Fruit fly (Drosophila melanogaster): ENCODE data around the gene CG14252.
A peak's percentile ranks its signal among the peaks of the same experiment; 100 is the strongest.

The CG14252 gene

DNA sequence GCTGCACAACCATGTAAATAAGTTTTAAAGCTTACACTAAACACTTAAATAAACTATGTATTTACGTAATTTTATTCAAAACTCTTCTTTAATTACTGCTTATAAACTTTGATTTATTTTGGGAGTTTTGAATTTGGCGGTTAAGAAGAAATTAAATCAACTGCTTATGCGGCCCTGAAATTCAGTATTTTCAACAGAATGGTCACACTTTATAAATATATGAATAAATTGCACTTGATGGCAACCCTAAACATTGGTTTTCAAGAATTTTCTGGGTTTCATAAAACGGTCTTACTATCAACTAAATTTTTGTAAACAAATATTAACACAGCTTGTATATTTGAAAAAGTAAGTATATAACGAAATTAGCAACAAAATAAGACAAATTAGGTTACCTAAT lies at the start of gene CG14252:
TSS of gene CG14252 (plus strand) at position 302 of the 400 bp plus-strand sequence.
- no peak for TF ChIP-seq Mio (GFP tag; optimal IDR thresholded peaks at IDR 0.05)
- no peak for TF ChIP-seq dsf (GFP tag; optimal IDR thresholded peaks at IDR 0.05; ENCODE audit: borderline replicate concordance)
- no peak for TF ChIP-seq fru (GFP tag; optimal IDR thresholded peaks at IDR 0.05)
- no peak for TF ChIP-seq Dif (GFP tag; optimal IDR thresholded peaks at IDR 0.05; ENCODE audit: partially characterized antibody)
- TF ChIP-seq Hr83 (GFP tag; optimal IDR thresholded peaks at IDR 0.05; ENCODE audit: poor library complexity, severe bottlenecking), result peak; percentile 36
- TF ChIP-seq h (GFP tag; optimal IDR thresholded peaks at IDR 0.05), result no peak
- TF ChIP-seq brk (GFP tag; optimal IDR thresholded peaks at IDR 0.05), result no peak
- no peak for TF ChIP-seq pan (optimal IDR thresholded peaks at IDR 0.05)
- TF ChIP-seq Dfd (GFP tag; optimal IDR thresholded peaks at IDR 0.05), result no peak
- TF ChIP-seq Hr78 (GFP tag; optimal IDR thresholded peaks at IDR 0.05), result no peak
- TF ChIP-seq br (GFP tag; optimal IDR thresholded peaks at IDR 0.05), result no peak
- TF ChIP-seq Rel (GFP tag; optimal IDR thresholded peaks at IDR 0.05), result no peak
- peak; percentile 34 for TF ChIP-seq Rel (tag; optimal IDR thresholded peaks at IDR 0.05)
- TF ChIP-seq GATAd (GFP tag; optimal IDR thresholded peaks at IDR 0.05), result no peak
- TF ChIP-seq Vsx2 (GFP tag; optimal IDR thresholded peaks at IDR 0.05; ENCODE audit: partially characterized antibody), result no peak
- TF ChIP-seq dmrt93B (GFP tag; optimal IDR thresholded peaks at IDR 0.05), result no peak
- TF ChIP-seq Hnf4 (GFP tag; optimal IDR thresholded peaks at IDR 0.05), result peak; percentile 26

DNA sequence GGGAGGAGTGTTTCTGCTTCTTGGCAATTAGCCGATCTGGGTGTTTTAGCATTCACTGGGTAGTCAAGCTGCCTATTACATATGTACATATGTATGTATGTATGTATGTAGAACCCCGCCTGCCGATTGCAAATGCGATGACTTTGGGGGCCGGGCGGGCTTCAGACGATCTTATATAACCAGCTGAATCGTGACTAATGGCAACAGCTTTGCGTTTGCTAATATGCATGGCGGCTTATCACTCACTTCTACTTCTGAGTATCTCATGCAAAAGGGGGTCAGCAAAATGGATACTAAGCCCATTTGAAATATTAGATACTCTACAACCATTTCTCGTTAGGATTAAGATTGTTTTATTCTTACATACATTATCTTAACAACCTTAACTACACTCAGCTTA lies 49.1 kb upstream of the CG14252 start:
- TF ChIP-seq lola (GFP tag; optimal IDR thresholded peaks at IDR 0.05), result no peak
- TF ChIP-seq CG9705 (GFP tag; optimal IDR thresholded peaks at IDR 0.05), result no peak
- TF ChIP-seq Mio (GFP tag; optimal IDR thresholded peaks at IDR 0.05), result no peak
- no peak for TF ChIP-seq CrebA (GFP tag; optimal IDR thresholded peaks at IDR 0.05; ENCODE audit: borderline replicate concordance)
- TF ChIP-seq fru (GFP tag; optimal IDR thresholded peaks at IDR 0.05), result no peak
- no peak for TF ChIP-seq CG32264 (GFP tag; optimal IDR thresholded peaks at IDR 0.05)
- TF ChIP-seq Dfd (GFP tag; optimal IDR thresholded peaks at IDR 0.05), result no peak
- no peak for TF ChIP-seq rgr (GFP tag; optimal IDR thresholded peaks at IDR 0.05)
- TF ChIP-seq ey (GFP tag; optimal IDR thresholded peaks at IDR 0.05), result no peak
- TF ChIP-seq tai (GFP tag; optimal IDR thresholded peaks at IDR 0.05), result no peak
- no peak for TF ChIP-seq Jra (GFP tag; optimal IDR thresholded peaks at IDR 0.05)
- TF ChIP-seq Sp1 (GFP tag; optimal IDR thresholded peaks at IDR 0.05), result no peak
- TF ChIP-seq N (GFP tag; optimal IDR thresholded peaks at IDR 0.05), result no peak
- TF ChIP-seq pan (optimal IDR thresholded peaks at IDR 0.05), result no peak
- no peak for TF ChIP-seq GATAd (GFP tag; optimal IDR thresholded peaks at IDR 0.05)
- TF ChIP-seq Vsx2 (GFP tag; optimal IDR thresholded peaks at IDR 0.05; ENCODE audit: partially characterized antibody), result no peak
- no peak for TF ChIP-seq Rel (GFP tag; optimal IDR thresholded peaks at IDR 0.05)
- TF ChIP-seq Rel (tag; optimal IDR thresholded peaks at IDR 0.05), result no peak
- TF ChIP-seq OdsH (GFP tag; optimal IDR thresholded peaks at IDR 0.05), result no peak
- TF ChIP-seq psq (GFP tag; optimal IDR thresholded peaks at IDR 0.05), result no peak
- TF ChIP-seq sage (GFP tag; optimal IDR thresholded peaks at IDR 0.05), result no peak

DNA sequence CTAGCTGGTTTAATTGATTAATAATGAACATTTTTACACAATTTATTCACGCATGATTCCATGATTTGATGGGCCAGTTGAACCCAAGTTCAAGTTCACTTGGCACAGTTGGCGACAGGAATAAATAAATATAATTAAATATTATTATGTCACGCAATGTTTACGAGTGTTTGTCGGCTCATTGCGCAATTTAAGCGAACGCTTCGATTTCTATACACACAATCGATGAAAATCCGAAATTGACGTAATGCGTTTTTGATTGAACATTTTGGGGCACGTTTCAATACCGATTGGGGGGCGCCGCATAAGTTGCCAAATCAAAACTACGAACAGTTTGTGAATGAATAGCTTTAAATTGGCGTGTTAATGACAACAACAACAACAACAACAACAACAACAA lies 48.0 kb upstream of the CG14252 start:
- TF ChIP-seq usp (GFP tag; optimal IDR thresholded peaks at IDR 0.05), result no peak
- TF ChIP-seq pan (optimal IDR thresholded peaks at IDR 0.05), result no peak
- TF ChIP-seq sage (GFP tag; optimal IDR thresholded peaks at IDR 0.05), result no peak
- TF ChIP-seq Hnf4 (GFP tag; optimal IDR thresholded peaks at IDR 0.05), result no peak
- TF ChIP-seq psq (GFP tag; optimal IDR thresholded peaks at IDR 0.05), result no peak
- no peak for TF ChIP-seq OdsH (GFP tag; optimal IDR thresholded peaks at IDR 0.05)
- no peak for TF ChIP-seq tai (GFP tag; optimal IDR thresholded peaks at IDR 0.05)
- no peak for TF ChIP-seq rgr (GFP tag; optimal IDR thresholded peaks at IDR 0.05)
- no peak for TF ChIP-seq Hr83 (GFP tag; optimal IDR thresholded peaks at IDR 0.05; ENCODE audit: poor library complexity, severe bottlenecking)

DNA sequence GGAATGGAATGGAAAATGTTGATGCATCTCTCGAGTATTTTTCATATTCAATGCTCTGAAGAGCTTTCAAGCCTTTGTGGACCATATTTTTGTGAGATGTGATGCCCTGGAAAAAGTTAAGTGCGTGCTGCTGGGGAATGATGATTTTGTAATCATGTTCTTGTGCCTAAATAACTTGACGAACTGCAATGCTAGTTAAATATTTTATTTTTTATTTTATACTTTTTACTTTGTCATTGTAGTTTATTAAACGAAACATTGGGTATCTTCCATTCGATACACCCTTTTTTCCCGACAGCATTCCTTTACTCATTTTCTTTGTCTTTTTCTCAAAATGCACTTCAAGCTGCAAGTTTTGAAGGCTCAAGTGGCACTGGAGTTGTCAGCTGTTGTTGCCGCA lies 45.4 kb upstream of the CG14252 start:
- TF ChIP-seq brk (GFP tag; optimal IDR thresholded peaks at IDR 0.05), result no peak
- no peak for TF ChIP-seq lola (GFP tag; optimal IDR thresholded peaks at IDR 0.05)
- TF ChIP-seq sage (GFP tag; optimal IDR thresholded peaks at IDR 0.05), result no peak
- peak; percentile 4 for TF ChIP-seq woc (GFP tag; optimal IDR thresholded peaks at IDR 0.05)
- TF ChIP-seq CrebA (GFP tag; optimal IDR thresholded peaks at IDR 0.05; ENCODE audit: borderline replicate concordance), result no peak
- no peak for TF ChIP-seq Hr83 (GFP tag; optimal IDR thresholded peaks at IDR 0.05; ENCODE audit: poor library complexity, severe bottlenecking)
- peak in 1 of 2 experiments; percentile 33 for TF ChIP-seq foxo (GFP tag; optimal IDR thresholded peaks at IDR 0.05)
- peak; percentile 30 for TF ChIP-seq rgr (GFP tag; optimal IDR thresholded peaks at IDR 0.05)
- no peak for TF ChIP-seq Dfd (GFP tag; optimal IDR thresholded peaks at IDR 0.05)
- no peak for TF ChIP-seq Dif (GFP tag; optimal IDR thresholded peaks at IDR 0.05; ENCODE audit: partially characterized antibody)

Measured in whole organism, wandering third instar larva.